Fruit fly (Drosophila melanogaster) whole organism, embryonic: ENCODE data around the gene CG13654.

Experiments used
- Adf1 ChIP-seq: fragments of 200-800 bp; sonication (Bioruptor generic); IDR thresholded peaks from 2 replicates; pipeline ENCODE4 v1.3.6; 2022; ENCODE audit warnings: missing biosample characterization, missing genetic modification characterization
- Bdp1 ChIP-seq: fragments of 200-800 bp; sonication (Bioruptor generic); optimal IDR thresholded peaks from 3 replicates; lab custom pipeline; 2016; ENCODE audit warnings: missing biosample characterization, missing genetic modification characterization
- CG10209 ChIP-seq: fragments of 200-800 bp; sonication (Bioruptor generic); optimal IDR thresholded peaks from 3 replicates; lab custom pipeline; 2017; ENCODE audit warnings: missing biosample characterization, mild to moderate bottlenecking, missing genetic modification characterization, missing genetic modification reagents
- CG15073 ChIP-seq: fragments of 200-800 bp; sonication (Bioruptor generic); optimal IDR thresholded peaks from 2 replicates; lab custom pipeline; 2016; ENCODE audit warnings: missing biosample characterization, missing genetic modification characterization
- CG17361 ChIP-seq: fragments of 200-800 bp; sonication (Bioruptor generic); IDR thresholded peaks from 3 replicates; pipeline ENCODE4 v1.3.6; 2022; ENCODE audit warnings: missing biosample characterization, missing genetic modification characterization
- CG2129 ChIP-seq: fragments of 200-800 bp; sonication (Bioruptor generic); IDR thresholded peaks from 2 replicates; pipeline ENCODE4 v1.3.6; 2022; ENCODE audit warnings: missing biosample characterization, missing genetic modification characterization; ENCODE audit not compliant: partially characterized antibody
- CG32532 ChIP-seq: fragments of 200-800 bp; sonication (Bioruptor generic); IDR thresholded peaks from 2 replicates; pipeline ENCODE4 v1.3.6; 2022; ENCODE audit warnings: missing biosample characterization, missing genetic modification characterization
- CG3281 ChIP-seq: fragments of 200-800 bp; sonication (Bioruptor generic); optimal IDR thresholded peaks from 3 replicates; lab custom pipeline; 2017; ENCODE audit warnings: missing biosample characterization, mild to moderate bottlenecking, missing genetic modification characterization
- CG34224 ChIP-seq: fragments of 200-800 bp; sonication (Bioruptor generic); IDR thresholded peaks from 3 replicates; pipeline ENCODE4 v1.3.6; 2022; ENCODE audit warnings: missing biosample characterization, missing genetic modification characterization; ENCODE audit not compliant: partially characterized antibody
- CG34422 ChIP-seq: fragments of 200-800 bp; sonication (Bioruptor generic); IDR thresholded peaks from 3 replicates; pipeline ENCODE4 v1.3.6; 2022; ENCODE audit warnings: missing biosample characterization, missing genetic modification characterization
- CG3847 ChIP-seq: fragments of 200-800 bp; sonication (Bioruptor generic); IDR thresholded peaks from 2 replicates; pipeline ENCODE4 v1.3.6; 2022; ENCODE audit warnings: missing biosample characterization, missing genetic modification characterization
- CG4282 ChIP-seq: fragments of 200-800 bp; sonication (Bioruptor generic); optimal IDR thresholded peaks from 2 replicates; lab custom pipeline; 2016; ENCODE audit warnings: missing biosample characterization, missing genetic modification characterization
- CG4730 ChIP-seq: fragments of 200-800 bp; sonication (Bioruptor generic); IDR thresholded peaks from 2 replicates; pipeline ENCODE4 v1.3.6; 2022; ENCODE audit warnings: missing biosample characterization, missing genetic modification characterization
- CG4820 ChIP-seq: fragments of 200-800 bp; sonication (Bioruptor generic); optimal IDR thresholded peaks from 3 replicates; lab custom pipeline; 2016; ENCODE audit warnings: missing biosample characterization, missing genetic modification characterization
- CG4854 ChIP-seq: fragments of 200-800 bp; sonication (Bioruptor generic); optimal IDR thresholded peaks from 2 replicates; lab custom pipeline; 2016; ENCODE audit warnings: missing biosample characterization, missing genetic modification characterization, inconsistent platforms
- CG6683 ChIP-seq: fragments of 200-800 bp; sonication (Bioruptor generic); optimal IDR thresholded peaks from 2 replicates; lab custom pipeline; 2017; ENCODE audit warnings: missing biosample characterization, mild to moderate bottlenecking, missing genetic modification characterization, missing genetic modification reagents
- CG6791 ChIP-seq: fragments of 200-800 bp; sonication (Bioruptor generic); IDR thresholded peaks from 3 replicates; pipeline ENCODE4 v1.3.6; 2022; ENCODE audit warnings: missing biosample characterization, missing genetic modification characterization; ENCODE audit not compliant: partially characterized antibody
- CG9437 ChIP-seq: fragments of 200-800 bp; sonication (Bioruptor generic); optimal IDR thresholded peaks from 2 replicates; lab custom pipeline; 2018; ENCODE audit warnings: missing biosample characterization, mild to moderate bottlenecking, missing genetic modification characterization
- CG9817 ChIP-seq: fragments of 200-800 bp; sonication (Bioruptor generic); optimal IDR thresholded peaks from 2 replicates; lab custom pipeline; 2018; ENCODE audit warnings: missing biosample characterization, mild to moderate bottlenecking, missing genetic modification characterization, moderate library complexity
- Doc3 ChIP-seq: fragments of 200-800 bp; sonication (Bioruptor generic); IDR thresholded peaks from 3 replicates; pipeline ENCODE4 v1.3.6; 2022; ENCODE audit warnings: missing biosample characterization, missing genetic modification characterization; ENCODE audit not compliant: partially characterized antibody
- Gsc ChIP-seq: fragments of 200-800 bp; sonication (Bioruptor generic); IDR thresholded peaks from 2 replicates; pipeline ENCODE4 v1.3.6; 2022; ENCODE audit warnings: missing biosample characterization, missing genetic modification characterization
- Gug ChIP-seq: fragments of 200-800 bp; sonication (Bioruptor generic); IDR thresholded peaks from 4 replicates; pipeline ENCODE4 v1.3.6; 2022; ENCODE audit warnings: missing biosample characterization, missing genetic modification characterization
- HLH3B ChIP-seq: fragments of 200-800 bp; sonication (Bioruptor generic); IDR thresholded peaks from 2 replicates; pipeline ENCODE4 v1.3.6; 2022; ENCODE audit warnings: missing biosample characterization, missing genetic modification characterization
- Hand ChIP-seq: fragments of 200-800 bp; sonication (Bioruptor generic); optimal IDR thresholded peaks from 2 replicates; lab custom pipeline; 2017; ENCODE audit warnings: mild to moderate bottlenecking, missing biosample characterization, missing genetic modification reagents, missing genetic modification characterization
- HmgZ ChIP-seq: fragments of 200-800 bp; sonication (Bioruptor generic); optimal IDR thresholded peaks from 2 replicates; lab custom pipeline; 2018; ENCODE audit warnings: missing biosample characterization, mild to moderate bottlenecking, missing genetic modification characterization
- Hr51 ChIP-seq, 2 experiments: fragments of 200-800 bp; sonication (Bioruptor generic); optimal IDR thresholded peaks; 2 replicates in 1 of 2; 3 replicates in 1 of 2; lab custom pipeline; 2016 to 2018; ENCODE audit warnings: missing biosample characterization in 2 of 2, missing genetic modification characterization in 2 of 2, mild to moderate bottlenecking in 1 of 2, moderate library complexity in 1 of 2
- Lim3 ChIP-seq: fragments of 200-800 bp; sonication (Bioruptor generic); IDR thresholded peaks from 2 replicates; pipeline ENCODE4 v1.3.6; 2022; ENCODE audit warnings: missing biosample characterization, missing genetic modification characterization
- Ravus ChIP-seq: fragments of 200-800 bp; sonication (Bioruptor generic); IDR thresholded peaks from 2 replicates; pipeline ENCODE4 v1.3.6; 2022; ENCODE audit warnings: missing biosample characterization, missing genetic modification characterization
- Side ChIP-seq: fragments of 200-800 bp; sonication (Bioruptor generic); optimal IDR thresholded peaks from 2 replicates; lab custom pipeline; 2016; ENCODE audit warnings: missing biosample characterization, missing genetic modification characterization
- Sox102F ChIP-seq: fragments of 200-800 bp; sonication (Bioruptor generic); optimal IDR thresholded peaks from 2 replicates; lab custom pipeline; 2018; ENCODE audit warnings: missing biosample characterization, mild to moderate bottlenecking, missing genetic modification characterization, moderate library complexity
- Usf ChIP-seq: fragments of 200-800 bp; sonication (Bioruptor generic); optimal IDR thresholded peaks from 2 replicates; lab custom pipeline; 2017; ENCODE audit warnings: missing genotype, missing biosample characterization, missing genetic modification characterization
- al ChIP-seq: fragments of 200-800 bp; sonication (Bioruptor generic); IDR thresholded peaks from 2 replicates; pipeline ENCODE4 v1.3.6; 2022; ENCODE audit warnings: missing biosample characterization, missing genetic modification characterization
- az2 ChIP-seq: fragments of 200-800 bp; sonication (Bioruptor generic); optimal IDR thresholded peaks from 3 replicates; lab custom pipeline; 2016; ENCODE audit warnings: missing biosample characterization, missing genetic modification characterization
- bbx ChIP-seq: fragments of 200-800 bp; sonication (Bioruptor generic); IDR thresholded peaks from 2 replicates; pipeline ENCODE4 v1.3.6; 2022; ENCODE audit warnings: missing biosample characterization, missing genetic modification characterization; ENCODE audit not compliant: partially characterized antibody
- bcd ChIP-seq: fragments of 200-800 bp; sonication (Bioruptor generic); optimal IDR thresholded peaks from 2 replicates; lab custom pipeline; 2017; ENCODE audit warnings: missing biosample characterization, mild to moderate bottlenecking, missing genetic modification characterization
- cg ChIP-seq: fragments of 200-800 bp; sonication (Bioruptor generic); optimal IDR thresholded peaks from 3 replicates; lab custom pipeline; 2019; ENCODE audit warnings: missing biosample characterization, mild to moderate bottlenecking, missing genetic modification characterization, moderate library complexity
- chif ChIP-seq, 2 experiments: fragments of 200-800 bp; sonication (Bioruptor generic); optimal IDR thresholded peaks; 3 replicates each; lab custom pipeline; 2016; ENCODE audit warnings: missing biosample characterization in 2 of 2, missing genetic modification characterization in 2 of 2
- dm ChIP-seq: fragments of 200-800 bp; sonication (Bioruptor generic); optimal IDR thresholded peaks from 3 replicates; lab custom pipeline; 2016; ENCODE audit warnings: missing biosample characterization, missing genetic modification characterization
- dmrt99B ChIP-seq: fragments of 200-800 bp; sonication (Bioruptor generic); optimal IDR thresholded peaks from 2 replicates; lab custom pipeline; 2018; ENCODE audit warnings: missing biosample characterization, mild to moderate bottlenecking, missing genetic modification characterization, moderate library complexity
- fd64A ChIP-seq: fragments of 200-800 bp; sonication (Bioruptor generic); optimal IDR thresholded peaks from 3 replicates; lab custom pipeline; 2018; ENCODE audit warnings: missing biosample characterization, mild to moderate bottlenecking, missing genetic modification characterization
- ftz-f1 ChIP-seq: fragments of 200-800 bp; sonication (Bioruptor generic); optimal IDR thresholded peaks from 2 replicates; lab custom pipeline; 2016; ENCODE audit warnings: missing biosample characterization, missing genetic modification characterization
- ham ChIP-seq: fragments of 200-800 bp; sonication (Bioruptor generic); IDR thresholded peaks from 2 replicates; pipeline ENCODE4 v1.3.6; 2022; ENCODE audit warnings: missing biosample characterization, missing genetic modification characterization
- her ChIP-seq: fragments of 200-800 bp; sonication (Bioruptor generic); optimal IDR thresholded peaks from 2 replicates; lab custom pipeline; 2016; ENCODE audit warnings: missing biosample characterization, missing genetic modification characterization
- lab ChIP-seq: fragments of 200-800 bp; sonication (Bioruptor generic); optimal IDR thresholded peaks from 3 replicates; lab custom pipeline; 2017; ENCODE audit warnings: missing biosample characterization, missing genetic modification characterization, mild to moderate bottlenecking, moderate library complexity, missing genetic modification reagents
- odd ChIP-seq: fragments of 200-800 bp; sonication (Bioruptor generic); optimal IDR thresholded peaks from 2 replicates; lab custom pipeline; 2017; ENCODE audit warnings: missing biosample characterization, mild to moderate bottlenecking, missing genetic modification characterization
- repo ChIP-seq: fragments of 200-800 bp; sonication (Bioruptor generic); optimal IDR thresholded peaks from 2 replicates; lab custom pipeline; 2016; ENCODE audit warnings: missing biosample characterization, missing genetic modification characterization
- sens-2 ChIP-seq: fragments of 200-800 bp; sonication (Bioruptor generic); IDR thresholded peaks from 2 replicates; pipeline ENCODE4 v1.3.6; 2022; ENCODE audit warnings: missing biosample characterization, missing genetic modification characterization
- shn ChIP-seq: fragments of 200-800 bp; sonication (Bioruptor generic); optimal IDR thresholded peaks from 3 replicates; lab custom pipeline; 2016; ENCODE audit warnings: missing biosample characterization, missing genetic modification characterization
- sob ChIP-seq: fragments of 200-800 bp; sonication (Bioruptor generic); IDR thresholded peaks from 2 replicates; pipeline ENCODE4 v1.3.6; 2022; ENCODE audit warnings: missing biosample characterization, missing genetic modification characterization

CG13654 gene

dm6 chr3R:25168259-25168972 lies 31.2 kb upstream of the CG13654 start (continued):
- TF ChIP-seq sob (GFP tag; lab: Robert Waterston, UW) = peak; percentile 25; the same call in 1 of the 2 replicates
- peak; percentile 43 for TF ChIP-seq bcd (GFP tag; lab: Kevin White, UChicago)
- peak; percentile 42 for TF ChIP-seq CG3847 (GFP tag; lab: Robert Waterston, UW)
- no peak for TF ChIP-seq repo (GFP tag; lab: Kevin White, UChicago)
- peak; percentile 41 for TF ChIP-seq Sox102F (GFP tag; lab: Kevin White, UChicago)
- TF ChIP-seq her = no peak
- TF ChIP-seq bbx (GFP tag; lab: Robert Waterston, UW) = no peak
- TF ChIP-seq cg (GFP tag; lab: Kevin White, UChicago) = peak; percentile 67
- no peak for TF ChIP-seq Bdp1
- TF ChIP-seq Adf1 (GFP tag; lab: Robert Waterston, UW) = no peak
- no peak; the same call in 2 of the 3 replicates for TF ChIP-seq CG34422 (GFP tag; lab: Robert Waterston, UW)
- peak; percentile 42 for TF ChIP-seq shn (GFP tag; lab: Kevin White, UChicago)
- TF ChIP-seq Gsc (GFP tag; lab: Robert Waterston, UW) = no peak
- TF ChIP-seq dmrt99B = peak; percentile 68
- no peak for TF ChIP-seq Doc3 (GFP tag; lab: Robert Waterston, UW)
- TF ChIP-seq Usf (GFP tag; lab: Kevin White, UChicago) = no peak
- peak; percentile 4 for TF ChIP-seq az2 (GFP tag; lab: Kevin White, UChicago)
- no peak for TF ChIP-seq ftz-f1 (GFP tag; lab: Kevin White, UChicago)
- 0 out of 2 replicates have a peak, but pooled peaks have one; percentile 4 for TF ChIP-seq al
- peak; percentile 34 for TF ChIP-seq CG6683 (GFP tag; lab: Kevin White, UChicago)
- no peak for TF ChIP-seq Ravus (GFP tag; lab: Robert Waterston, UW)
- TF ChIP-seq CG4730 = peak; percentile 5; the same call in 1 of the 2 replicates
- no peak for TF ChIP-seq CG15073
- TF ChIP-seq odd (GFP tag; lab: Kevin White, UChicago) = no peak
- TF ChIP-seq HLH3B = no peak
- TF ChIP-seq HmgZ (tag; lab: Kevin White, UChicago) = no peak
- TF ChIP-seq CG32532 (GFP tag; lab: Robert Waterston, UW) = peak; percentile 13; the same call in 1 of the 2 replicates
- no peak for TF ChIP-seq sens-2
- TF ChIP-seq CG2129 (GFP tag; lab: Robert Waterston, UW) = no peak
- TF ChIP-seq CG6791 = no peak
- TF ChIP-seq CG4854 (GFP tag; lab: Kevin White, UChicago) = no peak
- peak; percentile 23 for TF ChIP-seq CG10209
- TF ChIP-seq dm (GFP tag; lab: Kevin White, UChicago) = no peak
- no peak; the same call in 3 of the 4 replicates for TF ChIP-seq Gug (GFP tag; lab: Robert Waterston, UW)
- TF ChIP-seq CG4282 (GFP tag; lab: Kevin White, UChicago) = no peak
- no peak for TF ChIP-seq fd64A
- no peak for TF ChIP-seq chif (GFP tag; optimal IDR thresholded peaks at IDR 0.05; lab: Kevin White, UChicago)
- TF ChIP-seq ham = no peak
- TF ChIP-seq CG9817 = peak; percentile 5
- peak in 1 of 2 experiments; percentile 52 for TF ChIP-seq Hr51 (GFP tag; optimal IDR thresholded peaks at IDR 0.05; lab: Kevin White, UChicago)
- TF ChIP-seq Hand (GFP tag; lab: Kevin White, UChicago) = peak; percentile 31
- peak; percentile 21 for TF ChIP-seq CG4820 (GFP tag; lab: Kevin White, UChicago)
- TF ChIP-seq Side = no peak
- TF ChIP-seq lab (GFP tag; lab: Kevin White, UChicago) = peak; percentile 38
- no peak for TF ChIP-seq CG34224
- TF ChIP-seq CG17361 = peak; percentile 64
- no peak for TF ChIP-seq Lim3 (GFP tag; lab: Robert Waterston, UW)
- TF ChIP-seq CG9437 (GFP tag; lab: Kevin White, UChicago) = peak; percentile 4
- peak; percentile 52 for TF ChIP-seq CG3281 (GFP tag; lab: Kevin White, UChicago)
